Fruit fly (Drosophila melanogaster): ENCODE results near the gene Trm7-34.
A peak's percentile ranks its signal among the peaks of the same experiment; 100 is the strongest.

Trm7-34 gene

dm6 chr3R:21112742-21113465 is 20.8 kb downstream of the Trm7-34 start (continued):
- TF ChIP-seq Hr4 (GFP tag; optimal IDR thresholded peaks at IDR 0.05): peak; percentile 91
- TF ChIP-seq salr (GFP tag; optimal IDR thresholded peaks at IDR 0.05): peak; percentile 51 to 66
- TF ChIP-seq esn (GFP tag; optimal IDR thresholded peaks at IDR 0.05): peak; percentile 70
- TF ChIP-seq Eip75B (GFP tag; optimal IDR thresholded peaks at IDR 0.05): peak; percentile 76
- peak; percentile 62 for TF ChIP-seq CG8632 (GFP tag; optimal IDR thresholded peaks at IDR 0.05)
- peak; percentile 89 for TF ChIP-seq eg (GFP tag; IDR thresholded peaks at IDR 0.05)
- TF ChIP-seq CG31627 (GFP tag; optimal IDR thresholded peaks at IDR 0.05): peak; percentile 50
- TF ChIP-seq CG6808 (GFP tag; optimal IDR thresholded peaks at IDR 0.05): no peak
- peak; percentile 92 for TF ChIP-seq CG6163 (GFP tag; IDR thresholded peaks at IDR 0.05)
- no peak for TF ChIP-seq Eip93F (GFP tag; optimal IDR thresholded peaks at IDR 0.05)
- TF ChIP-seq Lpt (GFP tag; optimal IDR thresholded peaks at IDR 0.05): peak; percentile 64
- TF ChIP-seq Ets96B (tag; optimal IDR thresholded peaks at IDR 0.05): peak; percentile 65
- peak; percentile 81 for TF ChIP-seq svp (GFP tag)
- peak; percentile 64 for TF ChIP-seq CG34406 (GFP tag; optimal IDR thresholded peaks at IDR 0.05)
- TF ChIP-seq Ets21C (GFP tag; optimal IDR thresholded peaks at IDR 0.05): no peak
- no peak for TF ChIP-seq Smox (GFP tag; optimal IDR thresholded peaks at IDR 0.05)
- TF ChIP-seq CG8119 (GFP tag; IDR thresholded peaks at IDR 0.05): peak; percentile 90

- TF ChIP-seq Ets21C (GFP tag; optimal IDR thresholded peaks at IDR 0.05) (no peak), CG32006 (GFP tag; optimal IDR thresholded peaks at IDR 0.05) (peak; percentile 78), Hr4 (GFP tag; optimal IDR thresholded peaks at IDR 0.05) (peak; percentile 64), salr (GFP tag; optimal IDR thresholded peaks at IDR 0.05) (peak in 1 of 2 experiments; percentile 12), Eip78C (GFP tag) (peak; percentile 83), Gug (GFP tag; IDR thresholded peaks at IDR 0.05) (0 out of 2 replicates have a peak, but pooled peaks have one; percentile 25), CG31627 (GFP tag; optimal IDR thresholded peaks at IDR 0.05) (peak; percentile 67), CG3032 (tag; optimal IDR thresholded peaks at IDR 0.05) (no peak), Sox102F (GFP tag; optimal IDR thresholded peaks at IDR 0.05) (peak; percentile 68), Sox15 (GFP tag; optimal IDR thresholded peaks at IDR 0.05) (peak; percentile 49), Hr39 (GFP tag; optimal IDR thresholded peaks at IDR 0.05) (peak; percentile 56), lz (GFP tag; optimal IDR thresholded peaks at IDR 0.05) (peak; percentile 42), CG8632 (GFP tag; optimal IDR thresholded peaks at IDR 0.05) (peak; percentile 7), CG11902 (GFP tag; optimal IDR thresholded peaks at IDR 0.05) (peak; percentile 0), vri (GFP tag; optimal IDR thresholded peaks at IDR 0.05) (no peak), CG16779 (tag; optimal IDR thresholded peaks at IDR 0.05) (peak; percentile 5), CG3919 (GFP tag; optimal IDR thresholded peaks at IDR 0.05) (peak; percentile 49), Eip75B (GFP tag; optimal IDR thresholded peaks at IDR 0.05) (peak; percentile 49), CG15336 (GFP tag; IDR thresholded peaks at IDR 0.05) (peak; percentile 40; the same call in 1 of the 2 replicates), CG10631 (GFP tag; optimal IDR thresholded peaks at IDR 0.05) (no peak), ss (GFP tag; optimal IDR thresholded peaks at IDR 0.05) (peak in 1 of 2 experiments; percentile 37), Blimp-1 (GFP tag; optimal IDR thresholded peaks at IDR 0.05) (peak; percentile 6), CG6792 (GFP tag; optimal IDR thresholded peaks at IDR 0.05) (peak; percentile 23), CG8319 (GFP tag; optimal IDR thresholded peaks at IDR 0.05) (no peak), CG10669 (GFP tag; optimal IDR thresholded peaks at IDR 0.05) (peak; percentile 12), Eip93F (GFP tag; optimal IDR thresholded peaks at IDR 0.05) (peak; percentile 61), net (GFP tag; optimal IDR thresholded peaks at IDR 0.05) (peak; percentile 26), CG6808 (GFP tag; optimal IDR thresholded peaks at IDR 0.05) (peak; percentile 28), CG6276 (GFP tag; optimal IDR thresholded peaks at IDR 0.05) (peak; percentile 60), eg (GFP tag; IDR thresholded peaks at IDR 0.05) (no peak; the same call in 2 of the 3 replicates), cyc (GFP tag; optimal IDR thresholded peaks at IDR 0.05) (peak; percentile 31), CG8119 (GFP tag; IDR thresholded peaks at IDR 0.05) (peak; percentile 45; the same call in 2 of the 3 replicates), CG7368 (GFP tag; optimal IDR thresholded peaks at IDR 0.05) (peak; percentile 5), CG1621 (tag; optimal IDR thresholded peaks at IDR 0.05) (no peak), Ets96B (tag; optimal IDR thresholded peaks at IDR 0.05) (peak; percentile 6), pdm3 (GFP tag; optimal IDR thresholded peaks at IDR 0.05) (no peak), Smox (GFP tag; optimal IDR thresholded peaks at IDR 0.05) (peak; percentile 54), CG11294 (GFP tag; IDR thresholded peaks at IDR 0.05) (no peak), Lpt (GFP tag; optimal IDR thresholded peaks at IDR 0.05) (peak; percentile 40), topi (GFP tag; optimal IDR thresholded peaks at IDR 0.05) (peak; percentile 52), Hr38 (GFP tag; optimal IDR thresholded peaks at IDR 0.05) (no peak)
Observed at dm6 chr3R:21111964-21112740, 21.5 kb downstream of the Trm7-34 start.

All from whole organism, prepupa.